Worm (Caenorhabditis elegans): ENCODE results near the gene sth-1.

The sth-1 gene

ce11 chrV:8012032-8012431 is 39.9 kb upstream of the sth-1 start, which contains the start of gene rpb-9:
Gene rpb-9 (minus strand): TSS chrV:8012345.
- TF ChIP-seq pha-4 (tag; optimal IDR thresholded peaks at IDR 0.05) (peak; percentile 14), R02D3.7 (tag; optimal IDR thresholded peaks at IDR 0.05) (no peak), ama-1 (optimal IDR thresholded peaks at IDR 0.05) (peak; percentile 26), egl-27 (tag; optimal IDR thresholded peaks at IDR 0.05) (no peak)

- peak; percentile 42 for TF ChIP-seq nfya-1 (tag; optimal IDR thresholded peaks at IDR 0.05; ENCODE audit: insufficient read depth)
- TF ChIP-seq snpc-4 (tag; optimal IDR thresholded peaks at IDR 0.05) = peak; percentile 61
- TF ChIP-seq nhr-25 (tag; optimal IDR thresholded peaks at IDR 0.05) = no peak
- no peak for TF ChIP-seq ceh-28 (tag; optimal IDR thresholded peaks at IDR 0.05)
- TF ChIP-seq elt-2 (tag; optimal IDR thresholded peaks at IDR 0.05) = peak; percentile 9
- peak; percentile 66 for TF ChIP-seq lin-15B (tag; optimal IDR thresholded peaks at IDR 0.05)
- TF ChIP-seq pha-4 (tag; optimal IDR thresholded peaks at IDR 0.05) = peak; percentile 47
- peak; percentile 7 for TF ChIP-seq ama-1 (optimal IDR thresholded peaks at IDR 0.05)
- peak; percentile 30 for TF ChIP-seq egl-5 (tag; optimal IDR thresholded peaks at IDR 0.05)
- TF ChIP-seq ceh-9 (tag; optimal IDR thresholded peaks at IDR 0.05) = no peak
Measured at ce11 chrV:8013901-8014388, 38.0 kb upstream of the sth-1 start, which contains the start of gene Y97E10AR.6. Gene Y97E10AR.6 (minus strand): TSS chrV:8013951.

ce11 chrV:8016928-8017327 is 35.0 kb upstream of the sth-1 start, which contains the start of gene sptl-2:
Gene sptl-2 (plus strand): TSS chrV:8017207.
- TF ChIP-seq nhr-12 (tag; optimal IDR thresholded peaks at IDR 0.05) (no peak), nhr-67 (tag; optimal IDR thresholded peaks at IDR 0.05) (no peak), pha-4 (tag; optimal IDR thresholded peaks at IDR 0.05) (peak; percentile 67), lsy-12 (tag; optimal IDR thresholded peaks at IDR 0.05) (no peak), fos-1 (tag; optimal IDR thresholded peaks at IDR 0.05) (no peak), zag-1 (tag; optimal IDR thresholded peaks at IDR 0.05) (no peak), elt-2 (tag; optimal IDR thresholded peaks at IDR 0.05) (peak; percentile 29), nhr-28 (tag; optimal IDR thresholded peaks at IDR 0.05) (no peak), ceh-28 (tag; optimal IDR thresholded peaks at IDR 0.05) (no peak), elt-1 (tag; optimal IDR thresholded peaks at IDR 0.05) (no peak)

- TF ChIP-seq jun-1 (tag; optimal IDR thresholded peaks at IDR 0.05) = peak; percentile 6
- TF ChIP-seq elt-2 (tag; optimal IDR thresholded peaks at IDR 0.05) = peak; percentile 96
- TF ChIP-seq ZK546.5 (tag; optimal IDR thresholded peaks at IDR 0.05) = no peak
- peak; percentile 92 for TF ChIP-seq pqm-1 (tag; optimal IDR thresholded peaks at IDR 0.05)
- TF ChIP-seq ztf-11 (tag; optimal IDR thresholded peaks at IDR 0.05) = no peak
- no peak for TF ChIP-seq daf-12 (tag; optimal IDR thresholded peaks at IDR 0.05)
- no peak for TF ChIP-seq elt-1 (tag; optimal IDR thresholded peaks at IDR 0.05)
- peak; percentile 31 for TF ChIP-seq pha-4 (tag; optimal IDR thresholded peaks at IDR 0.05)
- no peak for TF ChIP-seq ceh-9 (tag; optimal IDR thresholded peaks at IDR 0.05)
- no peak for TF ChIP-seq nhr-11 (tag; optimal IDR thresholded peaks at IDR 0.05)
Measured at ce11 chrV:8017924-8018323, 34.0 kb upstream of the sth-1 start.

ce11 chrV:8018919-8019318 is 33.0 kb upstream of the sth-1 start:
- TF ChIP-seq tbx-2 (tag; optimal IDR thresholded peaks at IDR 0.05) = no peak
- TF ChIP-seq ztf-11 (tag; optimal IDR thresholded peaks at IDR 0.05) = no peak
- peak; percentile 22 for TF ChIP-seq pqm-1 (tag; optimal IDR thresholded peaks at IDR 0.05)
- no peak for TF ChIP-seq elt-1 (tag; optimal IDR thresholded peaks at IDR 0.05)
- TF ChIP-seq mdl-1 (tag; optimal IDR thresholded peaks at IDR 0.05) = no peak
- TF ChIP-seq nhr-12 (tag; optimal IDR thresholded peaks at IDR 0.05) = no peak
- no peak for TF ChIP-seq eor-1 (tag; optimal IDR thresholded peaks at IDR 0.05)
- TF ChIP-seq ceh-9 (tag; optimal IDR thresholded peaks at IDR 0.05) = no peak
- no peak for TF ChIP-seq nhr-237 (tag; optimal IDR thresholded peaks at IDR 0.05)
- TF ChIP-seq egl-5 (tag; optimal IDR thresholded peaks at IDR 0.05) = no peak
- peak; percentile 64 for TF ChIP-seq elt-2 (tag; optimal IDR thresholded peaks at IDR 0.05)
- no peak for TF ChIP-seq ceh-16 (tag; optimal IDR thresholded peaks at IDR 0.05)
- no peak for TF ChIP-seq nhr-76 (tag; optimal IDR thresholded peaks at IDR 0.05)

ce11 chrV:8019783-8020182 is 32.2 kb upstream of the sth-1 start:
- TF ChIP-seq nhr-76 (tag; optimal IDR thresholded peaks at IDR 0.05) (no peak), elt-2 (tag; optimal IDR thresholded peaks at IDR 0.05) (peak; percentile 65), R02D3.7 (tag; optimal IDR thresholded peaks at IDR 0.05) (no peak), ceh-9 (tag; optimal IDR thresholded peaks at IDR 0.05) (no peak), tbx-2 (tag; optimal IDR thresholded peaks at IDR 0.05) (no peak), pqm-1 (tag; optimal IDR thresholded peaks at IDR 0.05) (peak; percentile 78), jun-1 (tag; optimal IDR thresholded peaks at IDR 0.05) (peak; percentile 8), fkh-2 (tag; optimal IDR thresholded peaks at IDR 0.05) (no peak)
